Worm (Caenorhabditis elegans) whole organism, midembryonic: Measurements from ENCODE around the gene F44A2.3.

ENCODE experiments used
- T22C8.4 ChIP-seq: fragments of 200-800 bp; sonication (Bioruptor generic); IDR thresholded peaks from 2 replicates; pipeline ENCODE4 v1.3.6; 2022; ENCODE audit warnings: missing genetic modification characterization, missing compliant biosample characterization
- cog-1 ChIP-seq: sonication (generic microtip); optimal IDR thresholded peaks from 2 replicates; lab custom pipeline; 2016; ENCODE audit warnings: missing genetic modification characterization, missing compliant biosample characterization
- flt-1 ChIP-seq: fragments of 200-800 bp; sonication (Bioruptor generic); IDR thresholded peaks from 2 replicates; pipeline ENCODE4 v1.3.6; 2022; ENCODE audit warnings: missing genetic modification characterization, missing compliant biosample characterization
- klf-2 ChIP-seq: fragments of 200-800 bp; sonication (Bioruptor generic); conservative IDR thresholded peaks from 2 replicates; pipeline ENCODE4 v1.3.6; 2022; ENCODE audit warnings: missing genetic modification reagents, missing genetic modification characterization, missing compliant biosample characterization
- med-1 ChIP-seq: sonication (generic microtip); optimal IDR thresholded peaks from 2 replicates; lab custom pipeline; 2017; ENCODE audit warnings: missing genetic modification characterization, mild to moderate bottlenecking, missing compliant biosample characterization, antibody characterized with exemption, missing genetic modification reagents; ENCODE audit not compliant: insufficient read depth
- ref-1 ChIP-seq: fragments of 200-800 bp; sonication (Bioruptor generic); conservative IDR thresholded peaks from 2 replicates; pipeline ENCODE4 v1.3.6; 2022; ENCODE audit warnings: missing genetic modification reagents, missing genetic modification characterization, missing compliant biosample characterization
- tab-1 ChIP-seq: fragments of 200-800 bp; sonication (Bioruptor generic); IDR thresholded peaks from 2 replicates; pipeline ENCODE4 v1.3.6; 2022; ENCODE audit warnings: missing genetic modification characterization, missing compliant biosample characterization
- ztf-23 ChIP-seq: fragments of 200-800 bp; sonication (Bioruptor generic); IDR thresholded peaks from 2 replicates; pipeline ENCODE4 v1.3.6; 2022; ENCODE audit warnings: missing genetic modification reagents, missing genetic modification characterization, missing compliant biosample characterization
- ztf-29 ChIP-seq: fragments of 200-800 bp; sonication (Bioruptor generic); IDR thresholded peaks from 2 replicates; pipeline ENCODE4 v1.3.6; 2022; ENCODE audit warnings: missing genetic modification reagents, missing genetic modification characterization, missing compliant biosample characterization

The F44A2.3 gene

DNA sequence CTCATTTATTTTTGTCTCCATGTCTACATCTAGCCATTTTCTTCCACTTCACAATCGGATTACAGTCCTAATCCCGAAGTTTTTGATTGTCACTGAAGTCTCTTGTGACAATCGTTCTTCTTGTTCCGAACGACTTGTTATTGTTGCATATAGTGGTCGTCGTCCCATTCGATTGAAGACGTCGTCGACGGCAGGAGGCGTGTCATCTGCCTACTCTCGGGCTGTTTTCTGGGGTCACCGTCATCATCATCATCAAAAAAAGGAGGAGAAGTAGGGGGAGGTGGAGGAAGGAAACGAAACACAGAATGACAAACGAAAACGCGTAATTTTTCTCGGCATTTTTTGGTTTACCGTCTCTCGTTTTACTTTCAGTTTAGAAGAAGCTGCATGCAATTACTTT is at the start of gene F44A2.3:
Gene F44A2.3 (plus strand): TSS at position 301 of the 400 bp plus-strand sequence.
- TF ChIP-seq ztf-23 (GFP tag; lab: Robert Waterston, UW) (no peak), med-1 (GFP tag; lab: Kevin White, UChicago) (no peak), flt-1 (GFP tag; lab: Robert Waterston, UW) (no peak), klf-2 (GFP tag; lab: Robert Waterston, UW) (no peak), T22C8.4 (no peak), cog-1 (tag; lab: Kevin White, UChicago) (no peak), tab-1 (no peak), ztf-29 (GFP tag; lab: Robert Waterston, UW) (no peak), ref-1 (GFP tag; lab: Robert Waterston, UW) (no peak)

DNA sequence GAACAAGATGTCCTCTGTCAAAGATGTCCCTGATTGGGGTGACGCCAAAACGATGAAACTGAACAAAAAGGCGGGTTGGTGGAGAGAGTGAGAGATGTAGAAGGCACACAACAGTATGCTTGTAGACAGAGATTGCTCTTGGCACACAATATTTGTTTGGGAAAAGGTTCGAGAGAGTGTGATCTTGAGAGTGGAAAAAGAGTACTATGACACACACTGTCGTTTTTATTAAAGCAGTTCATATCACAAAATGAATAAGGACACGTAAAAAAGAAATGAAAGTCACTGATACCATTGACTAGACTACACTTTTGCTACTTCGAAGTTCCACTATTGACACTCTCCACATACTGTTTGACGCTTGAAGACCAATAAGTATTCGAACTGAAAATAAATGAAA is 49.7 kb upstream of the F44A2.3 start:
- TF ChIP-seq T22C8.4: no peak
- no peak for TF ChIP-seq ref-1 (GFP tag; lab: Robert Waterston, UW)
- TF ChIP-seq ztf-23 (GFP tag; lab: Robert Waterston, UW): no peak
- no peak for TF ChIP-seq ztf-29 (GFP tag; lab: Robert Waterston, UW)
- no peak for TF ChIP-seq med-1 (GFP tag; lab: Kevin White, UChicago)
- no peak for TF ChIP-seq cog-1 (tag; lab: Kevin White, UChicago)

DNA sequence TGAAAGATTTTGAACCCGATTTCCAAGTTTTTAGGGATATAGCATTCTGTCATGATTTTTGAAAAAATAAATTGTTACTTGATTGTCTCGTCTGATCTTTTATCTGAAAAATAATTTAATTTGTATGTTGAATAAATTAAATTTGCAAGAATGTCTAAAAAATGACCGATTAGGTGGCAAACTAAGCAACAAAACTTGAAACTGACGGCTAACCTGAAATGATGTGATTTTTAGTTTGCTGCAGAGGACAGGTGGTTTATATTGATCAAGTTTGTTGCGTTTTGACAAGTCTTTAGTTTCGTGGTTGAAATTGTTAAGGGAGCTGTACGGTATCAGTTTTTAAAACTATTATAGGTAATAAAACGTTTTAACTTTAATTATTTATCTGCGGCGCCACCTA is 47.7 kb upstream of the F44A2.3 start, which contains the start of gene F07C3.16:
Gene F07C3.16 (minus strand): TSS at position 101 of the 400 bp plus-strand sequence.
- no peak for TF ChIP-seq ref-1 (GFP tag; lab: Robert Waterston, UW)
- TF ChIP-seq cog-1 (tag; lab: Kevin White, UChicago): no peak
- no peak for TF ChIP-seq flt-1 (GFP tag; lab: Robert Waterston, UW)
- TF ChIP-seq klf-2 (GFP tag; lab: Robert Waterston, UW): no peak
- TF ChIP-seq ztf-29 (GFP tag; lab: Robert Waterston, UW): no peak
- no peak for TF ChIP-seq T22C8.4
- no peak for TF ChIP-seq ztf-23 (GFP tag; lab: Robert Waterston, UW)
- TF ChIP-seq med-1 (GFP tag; lab: Kevin White, UChicago): no peak
- no peak for TF ChIP-seq tab-1

DNA sequence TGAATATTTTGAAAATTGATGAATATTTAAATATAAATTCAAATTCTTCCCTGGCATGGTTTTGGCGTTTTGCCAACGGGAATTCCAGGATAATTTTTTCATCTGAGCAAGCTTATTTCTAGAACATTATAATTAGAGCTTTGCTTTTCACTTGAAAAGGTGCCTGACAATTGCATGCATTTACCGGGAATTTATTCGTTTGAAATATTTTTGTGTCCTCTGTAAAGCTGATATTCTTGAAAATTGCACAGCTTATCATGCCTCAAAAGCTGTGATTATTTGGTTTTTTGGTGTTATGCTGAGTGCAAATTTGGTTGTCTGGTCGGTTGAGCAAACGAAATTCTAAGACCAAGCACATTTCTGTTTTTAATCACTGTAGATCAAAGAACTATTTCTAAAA is 44.8 kb upstream of the F44A2.3 start:
- TF ChIP-seq ref-1 (GFP tag; lab: Robert Waterston, UW) (no peak), klf-2 (GFP tag; lab: Robert Waterston, UW) (no peak), cog-1 (tag; lab: Kevin White, UChicago) (no peak), tab-1 (no peak), ztf-23 (GFP tag; lab: Robert Waterston, UW) (no peak), flt-1 (GFP tag; lab: Robert Waterston, UW) (no peak), T22C8.4 (no peak), med-1 (GFP tag; lab: Kevin White, UChicago) (no peak), ztf-29 (GFP tag; lab: Robert Waterston, UW) (no peak)

DNA sequence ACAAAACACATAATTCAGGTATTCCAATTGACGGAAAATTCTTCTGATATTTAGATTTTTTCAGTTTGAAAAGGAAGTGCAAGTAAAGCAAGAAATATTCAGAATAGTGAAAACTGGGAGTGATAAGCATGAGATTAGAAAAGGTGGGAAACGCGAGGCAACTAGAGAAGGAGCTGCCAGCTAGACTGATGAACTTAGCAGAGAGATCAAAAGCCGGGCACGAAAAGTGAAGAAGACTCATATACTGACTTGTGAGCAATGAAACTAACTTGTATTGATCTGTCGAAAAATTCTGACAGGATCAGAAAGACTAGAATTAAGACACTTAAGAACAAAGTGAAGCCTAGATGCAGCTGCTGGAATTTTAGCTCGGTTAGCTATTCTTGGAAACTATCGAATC is 43.7 kb upstream of the F44A2.3 start, which contains the start of gene nhr-36:
Gene nhr-36 (minus strand): TSS at position 101 of the 400 bp plus-strand sequence.
- TF ChIP-seq ztf-23 (GFP tag; lab: Robert Waterston, UW) (no peak), klf-2 (GFP tag; lab: Robert Waterston, UW) (no peak), ref-1 (GFP tag; lab: Robert Waterston, UW) (no peak), ztf-29 (GFP tag; lab: Robert Waterston, UW) (no peak), cog-1 (tag; lab: Kevin White, UChicago) (no peak), tab-1 (no peak), med-1 (GFP tag; lab: Kevin White, UChicago) (no peak), flt-1 (GFP tag; lab: Robert Waterston, UW) (no peak), T22C8.4 (no peak)

DNA sequence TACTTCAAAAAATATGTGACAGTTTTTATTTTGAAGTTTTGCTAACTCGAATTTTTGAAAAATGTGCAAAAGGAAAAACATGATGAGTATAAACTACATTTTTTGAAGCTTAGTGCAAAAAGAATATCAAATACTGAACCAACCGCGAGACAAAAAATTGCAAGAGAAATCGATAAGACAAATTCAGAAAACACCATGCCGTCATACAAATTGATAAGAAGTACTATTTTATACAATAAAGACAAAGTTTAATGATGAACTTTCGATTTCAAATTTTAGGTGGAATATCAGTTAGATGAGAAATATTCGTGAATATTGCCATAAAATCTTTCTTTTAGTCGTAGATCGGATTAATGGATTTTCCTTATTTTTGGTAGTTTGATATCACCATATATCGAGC is 42.5 kb upstream of the F44A2.3 start:
- TF ChIP-seq ztf-29 (GFP tag; lab: Robert Waterston, UW) (no peak), med-1 (GFP tag; lab: Kevin White, UChicago) (no peak), klf-2 (GFP tag; lab: Robert Waterston, UW) (no peak), ztf-23 (GFP tag; lab: Robert Waterston, UW) (no peak), cog-1 (tag; lab: Kevin White, UChicago) (no peak)

DNA sequence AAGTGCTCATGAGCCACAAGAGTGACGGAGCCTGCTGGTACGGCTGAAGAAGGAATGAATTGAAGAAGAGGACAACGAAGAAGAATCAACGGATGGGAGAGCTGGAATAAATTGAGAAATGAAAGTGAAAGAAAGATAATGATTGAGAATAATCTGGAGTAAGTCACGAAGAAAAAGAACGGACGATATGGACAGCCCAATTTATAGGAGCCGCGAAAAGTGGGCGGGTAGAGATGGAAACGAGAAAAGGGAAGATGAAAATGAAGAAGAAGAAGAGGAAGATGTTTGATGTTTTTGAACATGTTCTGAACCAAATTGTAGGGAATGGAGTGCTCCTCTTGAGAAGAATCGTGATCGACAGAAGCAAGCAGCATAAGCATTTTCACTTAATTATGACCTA is 38.8 kb upstream of the F44A2.3 start, which contains the start of gene slc-17.7:
Gene slc-17.7 (minus strand): TSS at position 101 of the 400 bp plus-strand sequence.
- TF ChIP-seq ztf-23 (GFP tag; lab: Robert Waterston, UW) (no peak), med-1 (GFP tag; lab: Kevin White, UChicago) (no peak), tab-1 (no peak), ref-1 (GFP tag; lab: Robert Waterston, UW) (no peak), klf-2 (GFP tag; lab: Robert Waterston, UW) (no peak), cog-1 (tag; lab: Kevin White, UChicago) (no peak), flt-1 (GFP tag; lab: Robert Waterston, UW) (no peak), ztf-29 (GFP tag; lab: Robert Waterston, UW) (no peak), T22C8.4 (no peak)

DNA sequence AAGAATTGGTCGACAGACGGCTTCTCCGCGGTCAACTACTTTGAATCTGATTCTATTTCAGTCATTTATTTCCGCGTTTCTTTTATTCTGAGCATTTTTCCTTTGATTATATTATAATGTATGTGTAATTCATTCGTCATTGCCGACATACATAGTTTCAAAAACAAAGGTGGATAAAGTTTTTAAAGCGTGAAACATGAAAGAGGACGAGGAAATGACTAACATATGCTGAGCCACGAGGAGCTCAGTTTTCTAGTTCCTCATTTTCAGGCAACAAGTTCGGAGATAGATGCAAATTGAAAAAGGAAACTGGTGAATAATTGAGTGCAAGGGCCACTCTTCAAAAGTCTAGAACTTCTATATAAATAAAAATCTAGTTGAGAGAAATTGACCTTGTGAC is 37.0 kb upstream of the F44A2.3 start:
- no peak for TF ChIP-seq ref-1 (GFP tag; lab: Robert Waterston, UW)
- TF ChIP-seq T22C8.4: no peak
- no peak for TF ChIP-seq flt-1 (GFP tag; lab: Robert Waterston, UW)
- TF ChIP-seq cog-1 (tag; lab: Kevin White, UChicago): no peak
- no peak for TF ChIP-seq tab-1
- no peak for TF ChIP-seq ztf-29 (GFP tag; lab: Robert Waterston, UW)
- TF ChIP-seq klf-2 (GFP tag; lab: Robert Waterston, UW): no peak
- TF ChIP-seq med-1 (GFP tag; lab: Kevin White, UChicago): no peak
- TF ChIP-seq ztf-23 (GFP tag; lab: Robert Waterston, UW): no peak

DNA sequence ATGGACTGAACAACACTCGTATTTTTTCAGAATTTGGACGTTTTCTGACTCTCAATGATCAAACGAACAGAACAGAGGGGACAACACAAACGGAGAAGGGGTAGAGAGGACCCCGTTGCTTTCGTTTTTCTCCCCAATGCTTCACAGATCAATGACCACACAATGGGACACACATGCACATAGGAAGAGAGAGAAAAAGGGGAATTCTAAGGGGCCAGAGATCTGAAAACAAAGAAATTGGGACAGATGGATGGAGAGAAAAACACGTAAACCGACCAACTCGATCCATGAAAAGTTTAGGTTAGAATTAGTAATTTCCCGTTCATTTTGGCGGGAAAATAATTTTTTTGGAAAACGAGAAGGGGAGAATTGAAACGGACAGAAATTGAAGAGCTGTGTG is 34.8 kb upstream of the F44A2.3 start:
- TF ChIP-seq ref-1 (GFP tag; lab: Robert Waterston, UW) (no peak), klf-2 (GFP tag; lab: Robert Waterston, UW) (no peak), med-1 (GFP tag; lab: Kevin White, UChicago) (no peak), ztf-23 (GFP tag; lab: Robert Waterston, UW) (no peak), tab-1 (no peak), cog-1 (tag; lab: Kevin White, UChicago) (no peak), ztf-29 (GFP tag; lab: Robert Waterston, UW) (no peak)
